Fruit fly (Drosophila melanogaster): Measurements from ENCODE around the gene CG14285.

The CG14285 gene

dm6 chr3R:18995556-18996272, 29.2 kb upstream of the CG14285 start (continued):
- TF ChIP-seq NC2β (GFP tag; optimal IDR thresholded peaks at IDR 0.05) (peak; percentile 33), ap (GFP tag; IDR thresholded peaks at IDR 0.05) (peak; percentile 81), CG18476 (GFP tag; optimal IDR thresholded peaks at IDR 0.05) (peak; percentile 72), gt (GFP tag; IDR thresholded peaks at IDR 0.05) (peak; percentile 22; the same call in 1 of the 2 replicates), CG9609 (GFP tag; optimal IDR thresholded peaks at IDR 0.05) (peak; percentile 2), CG18764 (GFP tag; optimal IDR thresholded peaks at IDR 0.05) (peak; percentile 74), Rx (GFP tag; IDR thresholded peaks at IDR 0.05) (peak; percentile 77), CG10543 (GFP tag; optimal IDR thresholded peaks at IDR 0.05) (no peak), gcm2 (GFP tag; optimal IDR thresholded peaks at IDR 0.05) (peak; percentile 20), lmd (GFP tag; IDR thresholded peaks at IDR 0.05) (peak; percentile 79), CG8089 (GFP tag; optimal IDR thresholded peaks at IDR 0.05) (peak; percentile 52), CG18599 (GFP tag; optimal IDR thresholded peaks at IDR 0.05) (peak; percentile 62), CG3281 (GFP tag; optimal IDR thresholded peaks at IDR 0.05) (peak; percentile 23), CG18011 (GFP tag; optimal IDR thresholded peaks at IDR 0.05) (no peak), Lhr (GFP tag; optimal IDR thresholded peaks at IDR 0.05) (peak; percentile 68), CG9797 (GFP tag; optimal IDR thresholded peaks at IDR 0.05) (no peak), CG10366 (GFP tag; IDR thresholded peaks at IDR 0.05) (peak; percentile 80), CG2875 (GFP tag; optimal IDR thresholded peaks at IDR 0.05) (peak; percentile 84), grn (GFP tag; optimal IDR thresholded peaks at IDR 0.05) (no peak), CG30020 (tag; optimal IDR thresholded peaks at IDR 0.05) (no peak), CG17612 (GFP tag; IDR thresholded peaks at IDR 0.05) (0 out of 2 replicates have a peak, but pooled peaks have one; percentile 27), CG15269 (tag; optimal IDR thresholded peaks at IDR 0.05) (peak; percentile 63), vvl (GFP tag; IDR thresholded peaks at IDR 0.05) (peak; percentile 85), twi (tag; optimal IDR thresholded peaks at IDR 0.05) (peak; percentile 73), usp (GFP tag; optimal IDR thresholded peaks at IDR 0.05) (no peak), CG4707 (GFP tag; optimal IDR thresholded peaks at IDR 0.05) (peak; percentile 73), eyg (GFP tag; optimal IDR thresholded peaks at IDR 0.05) (peak; percentile 33), sc (optimal IDR thresholded peaks at IDR 0.05) (no peak), sc (GFP tag; optimal IDR thresholded peaks at IDR 0.05) (peak; percentile 73), mld (GFP tag; IDR thresholded peaks at IDR 0.05; ENCODE audit: partially characterized antibody) (no peak), Ravus (GFP tag; IDR thresholded peaks at IDR 0.05) (peak; percentile 49), dysf (GFP tag; IDR thresholded peaks at IDR 0.05) (peak; percentile 82), dan (GFP tag; IDR thresholded peaks at IDR 0.05) (peak; percentile 49; the same call in 1 of the 2 replicates), grau (tag; optimal IDR thresholded peaks at IDR 0.05) (peak; percentile 75), Ets97D (GFP tag; optimal IDR thresholded peaks at IDR 0.05) (peak; percentile 6), bab2 (GFP tag; optimal IDR thresholded peaks at IDR 0.05) (peak; percentile 68), jigr1 (GFP tag; IDR thresholded peaks at IDR 0.05) (peak; percentile 64; the same call in 1 of the 3 replicates), row (GFP tag; IDR thresholded peaks at IDR 0.05) (peak; percentile 84), CG31224 (GFP tag; IDR thresholded peaks at IDR 0.05) (peak; percentile 34; the same call in 1 of the 2 replicates), tin (GFP tag; optimal IDR thresholded peaks at IDR 0.05) (peak; percentile 84), CG6683 (GFP tag; optimal IDR thresholded peaks at IDR 0.05) (peak; percentile 17), ac (GFP tag; optimal IDR thresholded peaks at IDR 0.05) (peak; percentile 17), dmrt11E (tag; optimal IDR thresholded peaks at IDR 0.05) (peak; percentile 83), Max (GFP tag; optimal IDR thresholded peaks at IDR 0.05) (peak; percentile 73), Atf3 (GFP tag; optimal IDR thresholded peaks at IDR 0.05) (peak; percentile 40), Hr3 (GFP tag; optimal IDR thresholded peaks at IDR 0.05) (peak; percentile 69), hth (optimal IDR thresholded peaks at IDR 0.05) (no peak), Stat92E (GFP tag; optimal IDR thresholded peaks at IDR 0.05) (no peak), CG6765 (GFP tag; optimal IDR thresholded peaks at IDR 0.05) (no peak), CG8388 (GFP tag; optimal IDR thresholded peaks at IDR 0.05) (peak; percentile 85)

All from whole organism, embryonic.